Fruit fly (Drosophila melanogaster) whole organism, embryonic: ENCODE measurements around the gene Hrd3.

Experiments used
- Adf1 ChIP-seq: fragments of 200-800 bp; sonication (Bioruptor generic); IDR thresholded peaks from 2 replicates; pipeline ENCODE4 v1.3.6; 2022; ENCODE audit warnings: missing biosample characterization, missing genetic modification characterization
- Atf6 ChIP-seq: fragments of 200-800 bp; sonication (Bioruptor generic); IDR thresholded peaks from 2 replicates; pipeline ENCODE4 v1.3.6; 2022; ENCODE audit warnings: missing biosample characterization, missing genetic modification characterization
- CG10209 ChIP-seq: fragments of 200-800 bp; sonication (Bioruptor generic); optimal IDR thresholded peaks from 3 replicates; lab custom pipeline; 2017; ENCODE audit warnings: missing biosample characterization, mild to moderate bottlenecking, missing genetic modification characterization, missing genetic modification reagents
- CG10267 ChIP-seq: fragments of 200-800 bp; sonication (Bioruptor generic); optimal IDR thresholded peaks from 2 replicates; lab custom pipeline; 2018; ENCODE audit warnings: missing biosample characterization, mild to moderate bottlenecking, missing genetic modification characterization, moderate library complexity
- CG12744 ChIP-seq: fragments of 200-800 bp; sonication (Bioruptor generic); optimal IDR thresholded peaks from 2 replicates; lab custom pipeline; 2016; ENCODE audit warnings: missing biosample characterization, missing genetic modification characterization
- CG13624 ChIP-seq: fragments of 200-800 bp; sonication (Bioruptor generic); optimal IDR thresholded peaks from 2 replicates; lab custom pipeline; 2016; ENCODE audit warnings: missing biosample characterization, missing genetic modification characterization
- CG13775 ChIP-seq: fragments of 200-800 bp; sonication (Bioruptor generic); optimal IDR thresholded peaks from 3 replicates; lab custom pipeline; 2017; ENCODE audit warnings: missing biosample characterization, mild to moderate bottlenecking, missing genetic modification characterization
- CG1529 ChIP-seq: fragments of 200-800 bp; sonication (Bioruptor generic); optimal IDR thresholded peaks from 3 replicates; lab custom pipeline; 2018; ENCODE audit warnings: missing biosample characterization, missing genetic modification characterization
- CG16815 ChIP-seq: fragments of 200-800 bp; sonication (Bioruptor generic); optimal IDR thresholded peaks from 3 replicates; lab custom pipeline; 2017; ENCODE audit warnings: missing biosample characterization, mild to moderate bottlenecking, missing genetic modification characterization
- CG18599 ChIP-seq: fragments of 200-800 bp; sonication (Bioruptor generic); optimal IDR thresholded peaks from 3 replicates; lab custom pipeline; 2017; ENCODE audit warnings: missing biosample characterization, missing genetic modification characterization, mild to moderate bottlenecking, moderate library complexity, missing genetic modification reagents
- CG31365 ChIP-seq: fragments of 200-800 bp; sonication (Bioruptor generic); optimal IDR thresholded peaks from 2 replicates; lab custom pipeline; 2018; ENCODE audit warnings: missing biosample characterization, mild to moderate bottlenecking, missing genetic modification characterization
- CG3995 ChIP-seq: fragments of 200-800 bp; sonication (Bioruptor generic); optimal IDR thresholded peaks from 3 replicates; lab custom pipeline; 2016; ENCODE audit warnings: missing biosample characterization, missing genetic modification characterization
- CG7357 ChIP-seq: fragments of 200-800 bp; sonication (Bioruptor generic); IDR thresholded peaks from 3 replicates; pipeline ENCODE4 v1.3.6; 2022; ENCODE audit warnings: missing biosample characterization, missing genetic modification characterization
- CG7745 ChIP-seq: fragments of 200-800 bp; sonication (Bioruptor generic); optimal IDR thresholded peaks from 2 replicates; lab custom pipeline; 2018; ENCODE audit warnings: missing biosample characterization, mild to moderate bottlenecking, missing genetic modification characterization, moderate library complexity
- CG8089 ChIP-seq: fragments of 200-800 bp; sonication (Bioruptor generic); optimal IDR thresholded peaks from 3 replicates; lab custom pipeline; 2016; ENCODE audit warnings: missing biosample characterization, missing genetic modification characterization
- CG8359 ChIP-seq: fragments of 200-800 bp; sonication (Bioruptor generic); optimal IDR thresholded peaks from 2 replicates; lab custom pipeline; 2017; ENCODE audit warnings: missing biosample characterization, mild to moderate bottlenecking, missing genetic modification characterization, borderline replicate concordance
- Dad ChIP-seq: fragments of 200-800 bp; sonication (Bioruptor generic); optimal IDR thresholded peaks from 3 replicates; lab custom pipeline; 2016; ENCODE audit warnings: missing biosample characterization, missing genetic modification characterization
- Dfd ChIP-seq, 2 experiments: fragments of >200 bp; optimal IDR thresholded peaks; 2 replicates each; lab custom pipeline; 2017; ENCODE audit warnings: missing biosample characterization in 2 of 2, missing genetic modification characterization in 2 of 2
- Dref ChIP-seq: fragments of 200-800 bp; sonication (Bioruptor generic); IDR thresholded peaks from 2 replicates; pipeline ENCODE4 v1.3.6; 2022; ENCODE audit warnings: missing biosample characterization, missing genetic modification characterization
- Gug ChIP-seq: fragments of 200-800 bp; sonication (Bioruptor generic); IDR thresholded peaks from 4 replicates; pipeline ENCODE4 v1.3.6; 2022; ENCODE audit warnings: missing biosample characterization, missing genetic modification characterization
- HLH3B ChIP-seq: fragments of 200-800 bp; sonication (Bioruptor generic); IDR thresholded peaks from 2 replicates; pipeline ENCODE4 v1.3.6; 2022; ENCODE audit warnings: missing biosample characterization, missing genetic modification characterization
- Hand ChIP-seq: fragments of 200-800 bp; sonication (Bioruptor generic); optimal IDR thresholded peaks from 2 replicates; lab custom pipeline; 2017; ENCODE audit warnings: mild to moderate bottlenecking, missing biosample characterization, missing genetic modification reagents, missing genetic modification characterization
- Hr39 ChIP-seq: fragments of >200 bp; optimal IDR thresholded peaks from 2 replicates; lab custom pipeline; 2017
- Jarid2 ChIP-seq: fragments of 200-800 bp; sonication (Bioruptor generic); optimal IDR thresholded peaks from 3 replicates; lab custom pipeline; 2017; ENCODE audit warnings: mild to moderate bottlenecking, missing biosample characterization, missing genetic modification reagents, missing genetic modification characterization
- Stat92E ChIP-seq, 3 experiments: fragments of >200 bp in 2 of 3; fragments of 200-800 bp in 1 of 3; sonication (Bioruptor generic) in 1 of 3; optimal IDR thresholded peaks; 2 replicates each; lab custom pipeline; 2017 to 2019; ENCODE audit warnings: missing biosample characterization in 3 of 3, missing genetic modification characterization in 3 of 3, mild to moderate bottlenecking in 1 of 3, moderate library complexity in 1 of 3
- Xrp1 ChIP-seq: fragments of 200-800 bp; sonication (Bioruptor generic); IDR thresholded peaks from 2 replicates; pipeline ENCODE4 v1.3.6; 2022; ENCODE audit warnings: missing biosample characterization, missing genetic modification characterization
- bbx ChIP-seq: fragments of 200-800 bp; sonication (Bioruptor generic); IDR thresholded peaks from 2 replicates; pipeline ENCODE4 v1.3.6; 2022; ENCODE audit warnings: missing biosample characterization, missing genetic modification characterization; ENCODE audit not compliant: partially characterized antibody
- cas ChIP-seq: fragments of 200-800 bp; sonication (Bioruptor generic); IDR thresholded peaks from 2 replicates; pipeline ENCODE4 v1.3.6; 2022; ENCODE audit warnings: missing biosample characterization, missing genetic modification characterization
- cg ChIP-seq: fragments of 200-800 bp; sonication (Bioruptor generic); optimal IDR thresholded peaks from 3 replicates; lab custom pipeline; 2019; ENCODE audit warnings: missing biosample characterization, mild to moderate bottlenecking, missing genetic modification characterization, moderate library complexity
- chinmo ChIP-seq: fragments of 200-800 bp; sonication (Bioruptor generic); IDR thresholded peaks from 4 replicates; pipeline ENCODE4 v1.3.6; 2022; ENCODE audit warnings: missing biosample characterization, missing genetic modification characterization; ENCODE audit not compliant: partially characterized antibody
- chn ChIP-seq: fragments of 200-800 bp; sonication (Bioruptor generic); optimal IDR thresholded peaks from 2 replicates; lab custom pipeline; 2016; ENCODE audit warnings: missing biosample characterization, missing genetic modification characterization
- cwo ChIP-seq: fragments of 200-800 bp; sonication (Bioruptor generic); optimal IDR thresholded peaks from 3 replicates; lab custom pipeline; 2017; ENCODE audit warnings: missing biosample characterization, missing genetic modification characterization, mild to moderate bottlenecking, moderate library complexity, missing genetic modification reagents
- dm ChIP-seq: fragments of 200-800 bp; sonication (Bioruptor generic); optimal IDR thresholded peaks from 3 replicates; lab custom pipeline; 2016; ENCODE audit warnings: missing biosample characterization, missing genetic modification characterization
- dpn ChIP-seq, 2 experiments: fragments of 200-800 bp; sonication (Bioruptor generic); optimal IDR thresholded peaks; 3 replicates each; lab custom pipeline; 2016; ENCODE audit warnings: missing biosample characterization in 2 of 2, missing genetic modification characterization in 2 of 2
- eve ChIP-seq, 2 experiments: fragments of >200 bp; optimal IDR thresholded peaks; 2 replicates each; lab custom pipeline; 2017; ENCODE audit warnings: missing biosample characterization in 2 of 2, missing genetic modification characterization in 2 of 2
- gsb ChIP-seq: fragments of 200-800 bp; sonication (Bioruptor generic); IDR thresholded peaks from 2 replicates; pipeline ENCODE4 v1.3.6; 2022; ENCODE audit warnings: missing biosample characterization, missing genetic modification characterization
- insv ChIP-seq, 2 experiments: fragments of 200-800 bp; sonication (Bioruptor generic); optimal IDR thresholded peaks; 3 replicates each; lab custom pipeline; 2016 to 2018; ENCODE audit warnings: missing biosample characterization in 2 of 2, missing genetic modification characterization in 2 of 2
- kah ChIP-seq: fragments of 200-800 bp; sonication (Bioruptor generic); optimal IDR thresholded peaks from 2 replicates; lab custom pipeline; 2018; ENCODE audit warnings: missing biosample characterization, mild to moderate bottlenecking, missing genetic modification characterization
- ken ChIP-seq: fragments of 200-800 bp; sonication (Bioruptor generic); IDR thresholded peaks from 3 replicates; pipeline ENCODE4 v1.3.6; 2022; ENCODE audit warnings: missing biosample characterization, missing genetic modification characterization
- lilli ChIP-seq: fragments of 200-800 bp; sonication (Bioruptor generic); optimal IDR thresholded peaks from 3 replicates; lab custom pipeline; 2016; ENCODE audit warnings: missing biosample characterization, missing genetic modification characterization
- ro ChIP-seq: fragments of 200-800 bp; sonication (Bioruptor generic); IDR thresholded peaks from 2 replicates; pipeline ENCODE4 v1.3.6; 2022; ENCODE audit warnings: missing biosample characterization, missing genetic modification characterization
- sens-2 ChIP-seq: fragments of 200-800 bp; sonication (Bioruptor generic); IDR thresholded peaks from 2 replicates; pipeline ENCODE4 v1.3.6; 2022; ENCODE audit warnings: missing biosample characterization, missing genetic modification characterization
- slp2 ChIP-seq: fragments of 200-800 bp; sonication (Bioruptor generic); optimal IDR thresholded peaks from 2 replicates; lab custom pipeline; 2016; ENCODE audit warnings: missing biosample characterization, missing genetic modification characterization
- so ChIP-seq: fragments of 200-800 bp; sonication (Bioruptor generic); IDR thresholded peaks from 3 replicates; pipeline ENCODE4 v1.3.6; 2022; ENCODE audit warnings: missing biosample characterization, missing genetic modification characterization
- sr ChIP-seq: fragments of 200-800 bp; sonication (Bioruptor generic); IDR thresholded peaks from 3 replicates; pipeline ENCODE4 v1.3.6; 2022; ENCODE audit warnings: missing biosample characterization, missing genetic modification characterization
- tll ChIP-seq, 2 experiments: fragments of 200-800 bp in 1 of 2; fragments of >200 bp in 1 of 2; sonication (Bioruptor generic) in 1 of 2; optimal IDR thresholded peaks; 2 replicates each; lab custom pipeline; 2017 to 2019; ENCODE audit warnings: missing biosample characterization in 2 of 2, missing genetic modification characterization in 2 of 2, mild to moderate bottlenecking in 1 of 2, moderate library complexity in 1 of 2
- ttk ChIP-seq: fragments of 200-800 bp; sonication (Bioruptor generic); IDR thresholded peaks from 2 replicates; pipeline ENCODE4 v2.1.2; 2022; ENCODE audit warnings: missing biosample characterization, missing genetic modification characterization
- unpg ChIP-seq: fragments of 200-800 bp; sonication (Bioruptor generic); optimal IDR thresholded peaks from 3 replicates; lab custom pipeline; 2018; ENCODE audit warnings: missing biosample characterization, mild to moderate bottlenecking, missing genetic modification characterization, moderate library complexity

Hrd3 gene

DNA sequence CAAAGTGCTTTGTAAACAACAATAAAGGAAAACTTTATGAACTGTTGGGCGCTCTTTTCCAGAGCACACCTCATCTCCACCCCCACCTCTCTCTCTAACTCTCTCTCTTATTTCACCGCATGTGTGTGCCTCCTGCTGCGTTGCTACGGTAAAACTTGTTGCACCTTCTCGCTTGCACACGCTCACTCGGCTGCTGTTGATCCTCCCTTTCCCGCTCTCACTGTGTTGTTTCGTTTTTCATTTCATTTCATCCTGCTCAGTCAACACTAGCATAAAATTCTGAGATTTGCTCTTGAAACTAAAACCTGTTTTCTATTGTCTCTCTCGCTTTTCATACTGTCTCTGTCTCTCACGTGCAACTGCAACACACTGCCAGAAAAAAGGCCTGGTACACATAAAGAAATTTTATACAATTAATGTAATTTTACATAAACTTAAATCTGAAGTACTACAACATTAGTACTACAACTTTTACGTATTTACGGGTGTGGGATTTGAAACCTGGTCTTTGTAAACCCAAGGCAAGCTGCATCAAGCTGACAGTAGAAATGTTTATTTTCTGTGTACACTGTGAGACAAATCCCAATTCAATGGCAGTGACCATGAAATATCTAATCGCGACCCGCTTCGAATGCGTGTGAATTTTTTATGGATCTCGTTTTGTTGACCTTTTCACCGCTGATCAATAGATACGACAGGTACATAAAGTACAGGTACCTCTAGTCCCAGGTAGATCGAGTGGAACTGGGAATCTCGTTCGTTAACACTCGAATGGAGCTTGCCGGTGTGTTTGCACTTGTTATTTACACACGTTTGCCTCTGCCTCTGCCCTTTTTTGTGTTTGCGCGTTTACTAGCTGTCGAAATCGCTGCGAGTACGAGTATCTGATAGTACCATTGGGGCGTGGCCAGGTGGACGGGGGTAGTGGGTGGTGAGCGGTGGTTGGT lies 24.4 kb upstream of the Hrd3 start (continued):
- TF ChIP-seq Dfd (GFP tag; optimal IDR thresholded peaks at IDR 0.05; lab: Kevin White, UChicago) (no peak), CG8089 (GFP tag; lab: Kevin White, UChicago) (peak; percentile 87), Gug (GFP tag; lab: Robert Waterston, UW) (peak; percentile 68; the same call in 3 of the 4 replicates), Jarid2 (GFP tag; lab: Kevin White, UChicago) (peak; percentile 54), Atf6 (peak; percentile 71), ken (GFP tag; lab: Robert Waterston, UW) (peak; percentile 84; the same call in 2 of the 3 replicates), tll (GFP tag; optimal IDR thresholded peaks at IDR 0.05; lab: Kevin White, UChicago) (peak in 1 of 2 experiments; percentile 80), CG10267 (peak; percentile 92), chinmo (no peak), cas (no peak), dm (GFP tag; lab: Kevin White, UChicago) (peak; percentile 79), CG1529 (GFP tag; lab: Kevin White, UChicago) (peak; percentile 89), gsb (GFP tag; lab: Robert Waterston, UW) (no peak), sr (GFP tag; lab: Robert Waterston, UW) (peak; percentile 16; the same call in 1 of the 3 replicates), CG13775 (GFP tag; lab: Kevin White, UChicago) (peak; percentile 88), CG12744 (GFP tag; lab: Kevin White, UChicago) (peak; percentile 44), Stat92E (GFP tag; optimal IDR thresholded peaks at IDR 0.05; lab: Kevin White, UChicago) (peak in 1 of 3 experiments; percentile 94), CG16815 (peak; percentile 91), CG8359 (GFP tag; lab: Kevin White, UChicago) (peak; percentile 81), CG3995 (GFP tag; lab: Kevin White, UChicago) (peak; percentile 15), CG31365 (tag; lab: Kevin White, UChicago) (peak; percentile 72), HLH3B (GFP tag; lab: Robert Waterston, UW) (peak; percentile 79), eve (GFP tag; optimal IDR thresholded peaks at IDR 0.05; lab: Kevin White, UChicago) (peak in 1 of 2 experiments; percentile 77), cg (GFP tag; lab: Kevin White, UChicago) (peak; percentile 36), Dad (GFP tag; lab: Kevin White, UChicago) (peak; percentile 36), ro (GFP tag; lab: Robert Waterston, UW) (peak; percentile 47; the same call in 1 of the 2 replicates), insv (GFP tag; optimal IDR thresholded peaks at IDR 0.05; lab: Kevin White, UChicago) (peak; percentile 1 to 42), chn (GFP tag; lab: Kevin White, UChicago) (peak; percentile 78), lilli (GFP tag; lab: Kevin White, UChicago) (peak; percentile 89), Hand (GFP tag; lab: Kevin White, UChicago) (no peak), CG7745 (tag; lab: Kevin White, UChicago) (peak; percentile 62), so (GFP tag; lab: Robert Waterston, UW) (0 out of 3 replicates have a peak, but pooled peaks have one; percentile 28), CG18599 (GFP tag; lab: Kevin White, UChicago) (peak; percentile 80), CG13624 (GFP tag; lab: Kevin White, UChicago) (peak; percentile 61), bbx (GFP tag; lab: Robert Waterston, UW) (no peak), ttk (peak; percentile 70), sens-2 (GFP tag; lab: Robert Waterston, UW) (peak; percentile 62), CG7357 (GFP tag; lab: Robert Waterston, UW) (peak; percentile 83), kah (peak; percentile 55), Xrp1 (peak; percentile 95), Dref (GFP tag; lab: Robert Waterston, UW) (no peak), Hr39 (lab: Kevin White, UChicago) (no peak), unpg (peak; percentile 93), CG10209 (GFP tag; lab: Kevin White, UChicago) (peak; percentile 87), Adf1 (GFP tag; lab: Robert Waterston, UW) (peak; percentile 65), slp2 (peak; percentile 85), dpn (GFP tag; optimal IDR thresholded peaks at IDR 0.05; lab: Kevin White, UChicago) (peak; percentile 68 to 84), cwo (GFP tag; lab: Kevin White, UChicago) (peak; percentile 81)
